Worm (Caenorhabditis elegans) whole organism, late embryonic: ENCODE results near the gene D1005.4.

Experiments used
- ceh-18 ChIP-seq: sonication (generic microtip); optimal IDR thresholded peaks from 2 replicates; lab custom pipeline; 2016; ENCODE audit warnings: missing genetic modification characterization, missing compliant biosample characterization
- ceh-9 ChIP-seq: sonication (generic microtip); optimal IDR thresholded peaks from 2 replicates; lab custom pipeline; 2016; ENCODE audit warnings: mild to moderate bottlenecking, missing genetic modification characterization, inconsistent platforms, missing compliant biosample characterization
- syd-9 ChIP-seq: sonication (generic microtip); optimal IDR thresholded peaks from 2 replicates; lab custom pipeline; 2016; ENCODE audit warnings: mild to moderate bottlenecking, missing genetic modification characterization, moderate library complexity, missing compliant biosample characterization

ce11 chrX:1494256-1494655 is 8.6 kb upstream of the D1005.4 start, which contains the start of gene F09E10.5:
- TF ChIP-seq ceh-9 (tag; lab: Kevin White, UChicago) (no peak), ceh-18 (no peak), syd-9 (tag; lab: Kevin White, UChicago) (no peak)
